Fruit fly (Drosophila melanogaster) whole organism, wandering third instar larva: ENCODE measurements around the gene CG11790.
A peak's percentile ranks its signal among the peaks of the same experiment; 100 is the strongest.

Experiments
- Myc ChIP-seq: fragments of >200 bp; optimal IDR thresholded peaks from 2 replicates; lab custom pipeline; 2017
- N ChIP-seq: fragments of >200 bp; optimal IDR thresholded peaks from 2 replicates; lab custom pipeline; 2018; ENCODE audit warnings: missing biosample characterization, missing external identifiers, missing genetic modification characterization
- dl ChIP-seq, 2 experiments: fragments of 175-275, 200-275 bp in 1 of 2; fragments of 200-275 bp in 1 of 2; sonication (Bioruptor generic); optimal IDR thresholded peaks; lab custom pipeline; 2018; ENCODE audit warnings: mild to moderate bottlenecking in 2 of 2, missing biosample characterization in 2 of 2, missing genetic modification characterization in 2 of 2, moderate library complexity in 2 of 2; ENCODE audit not compliant: partially characterized antibody in 2 of 2, insufficient read depth in 1 of 2
- jim ChIP-seq: fragments of 175-275, 200-325 bp; sonication (Bioruptor generic); optimal IDR thresholded peaks from 2 replicates; lab custom pipeline; 2016; ENCODE audit warnings: missing biosample characterization, mild to moderate bottlenecking, missing genetic modification characterization
- rgr ChIP-seq: fragments of 200-800 bp; sonication (Bioruptor generic); optimal IDR thresholded peaks from 3 replicates; lab custom pipeline; 2016; ENCODE audit warnings: missing biosample characterization, mild to moderate bottlenecking, missing genetic modification characterization

- TF ChIP-seq rgr: peak; percentile 55
- no peak for TF ChIP-seq Myc (lab: Kevin White, UChicago)
- no peak for TF ChIP-seq dl (GFP tag; optimal IDR thresholded peaks at IDR 0.05; lab: Kevin White, UChicago; ENCODE audit: insufficient read depth in 1 of 2, partially characterized antibody in 2 of 2)
- TF ChIP-seq jim: no peak
- no peak for TF ChIP-seq N (GFP tag; lab: Kevin White, UChicago)
These were observed 7.1 kb downstream of the CG11790 start, which contains the start of gene CG31109 for dm6 chr3R:25054451-25055188.
